Fruit fly (Drosophila melanogaster): ENCODE data around the gene CG43390.

dm6 chr3L:11531300-11531699 is 48.5 kb downstream of the CG43390 start:
- TF ChIP-seq psq (GFP tag; optimal IDR thresholded peaks at IDR 0.05) (no peak), GATAd (GFP tag; optimal IDR thresholded peaks at IDR 0.05) (no peak), Dfd (GFP tag; optimal IDR thresholded peaks at IDR 0.05) (no peak), Mio (GFP tag; optimal IDR thresholded peaks at IDR 0.05) (no peak), fru (GFP tag; optimal IDR thresholded peaks at IDR 0.05) (peak; percentile 62), h (GFP tag; optimal IDR thresholded peaks at IDR 0.05) (peak; percentile 18), dl (GFP tag; optimal IDR thresholded peaks at IDR 0.05; ENCODE audit: insufficient read depth in 1 of 2, partially characterized antibody in 2 of 2) (no peak), usp (GFP tag; optimal IDR thresholded peaks at IDR 0.05) (no peak), Myc (optimal IDR thresholded peaks at IDR 0.05) (no peak), pan (optimal IDR thresholded peaks at IDR 0.05) (no peak), brk (GFP tag; optimal IDR thresholded peaks at IDR 0.05) (no peak), HLH106 (tag; optimal IDR thresholded peaks at IDR 0.05) (no peak), Sp1 (GFP tag; optimal IDR thresholded peaks at IDR 0.05) (no peak), Hnf4 (GFP tag; optimal IDR thresholded peaks at IDR 0.05) (no peak)
